Worm (Caenorhabditis elegans): ENCODE results near the gene idpb-5.

Gene idpb-5

ce11 chrV:11846969-11847368 lies 7.6 kb downstream of the idpb-5 start:
- TF ChIP-seq alr-1 (tag; optimal IDR thresholded peaks at IDR 0.05) = no peak
- TF ChIP-seq nhr-10 (tag; optimal IDR thresholded peaks at IDR 0.05) = no peak
- TF ChIP-seq zag-1 (tag; optimal IDR thresholded peaks at IDR 0.05) = no peak
- TF ChIP-seq ztf-11 (tag; optimal IDR thresholded peaks at IDR 0.05) = no peak
- no peak for TF ChIP-seq Y55F3AM.14 (GFP tag; optimal IDR thresholded peaks at IDR 0.05)
- TF ChIP-seq ceh-16 (tag; optimal IDR thresholded peaks at IDR 0.05) = no peak
- no peak for TF ChIP-seq unc-39 (tag; optimal IDR thresholded peaks at IDR 0.05)
- TF ChIP-seq lin-13 (GFP tag; optimal IDR thresholded peaks at IDR 0.05) = no peak
- TF ChIP-seq nhr-25 (tag; optimal IDR thresholded peaks at IDR 0.05) = no peak
- no peak for TF ChIP-seq nhr-129 (tag; optimal IDR thresholded peaks at IDR 0.05)

- TF ChIP-seq Y55F3AM.14 (GFP tag; optimal IDR thresholded peaks at IDR 0.05) = no peak
- TF ChIP-seq crh-2 (tag; optimal IDR thresholded peaks at IDR 0.05) = peak; percentile 8
- peak; percentile 49 for TF ChIP-seq sma-9 (GFP tag; optimal IDR thresholded peaks at IDR 0.05)
- TF ChIP-seq sma-9 (tag; optimal IDR thresholded peaks at IDR 0.05) = no peak
- TF ChIP-seq fos-1 (tag; optimal IDR thresholded peaks at IDR 0.05) = peak; percentile 57
These were observed 10.1 kb downstream of the idpb-5 start for ce11 chrV:11849408-11849807.

DNA sequence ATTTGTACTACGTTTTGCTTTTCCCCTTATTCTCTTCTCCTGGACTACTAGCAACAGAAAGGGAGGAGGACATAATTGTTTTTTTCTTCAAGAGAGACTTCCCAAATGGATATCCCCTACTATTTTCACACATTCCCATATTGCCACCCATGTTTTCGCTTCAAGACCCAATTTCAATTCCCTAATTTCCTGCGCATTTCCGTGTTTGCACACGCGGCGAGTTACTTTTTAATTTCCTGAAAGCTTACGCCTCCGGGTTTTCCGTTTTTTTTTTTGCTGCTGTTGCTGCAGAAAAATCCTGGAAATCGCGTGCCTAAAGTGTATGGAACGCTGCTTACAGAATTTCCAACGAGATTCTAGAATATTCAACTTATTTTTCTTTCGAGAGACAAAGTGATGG lies 13.0 kb downstream of the idpb-5 start:
- TF ChIP-seq R02D3.7 (tag; optimal IDR thresholded peaks at IDR 0.05) = no peak
- TF ChIP-seq nhr-129 (tag; optimal IDR thresholded peaks at IDR 0.05) = no peak
- no peak for TF ChIP-seq mab-5 (tag; optimal IDR thresholded peaks at IDR 0.05)
- TF ChIP-seq unc-55 (GFP tag; optimal IDR thresholded peaks at IDR 0.05) = peak; percentile 21
- TF ChIP-seq nhr-77 (tag; optimal IDR thresholded peaks at IDR 0.05) = no peak

DNA sequence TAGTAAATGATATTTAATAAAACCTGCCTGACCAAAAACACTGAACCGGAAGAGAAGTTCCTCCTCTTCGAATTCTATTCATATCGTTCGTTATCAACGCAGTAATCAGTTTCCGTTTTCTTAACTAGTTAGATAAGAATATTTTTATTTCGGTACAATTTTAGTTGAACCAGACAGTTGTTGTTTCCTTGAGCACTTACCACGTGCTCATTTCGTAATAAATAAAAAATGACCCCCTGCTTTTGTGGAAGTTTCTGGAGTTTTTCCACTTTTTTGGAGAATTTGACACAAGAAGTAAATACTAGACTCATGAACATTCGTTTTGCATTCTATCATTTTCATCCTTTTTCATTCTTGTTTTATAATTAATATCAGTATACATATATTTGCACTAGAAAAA lies 14.4 kb downstream of the idpb-5 start:
- no peak for TF ChIP-seq blmp-1 (tag; optimal IDR thresholded peaks at IDR 0.05; ENCODE audit: insufficient read depth)
- TF ChIP-seq unc-55 (GFP tag; optimal IDR thresholded peaks at IDR 0.05) = peak; percentile 25

DNA sequence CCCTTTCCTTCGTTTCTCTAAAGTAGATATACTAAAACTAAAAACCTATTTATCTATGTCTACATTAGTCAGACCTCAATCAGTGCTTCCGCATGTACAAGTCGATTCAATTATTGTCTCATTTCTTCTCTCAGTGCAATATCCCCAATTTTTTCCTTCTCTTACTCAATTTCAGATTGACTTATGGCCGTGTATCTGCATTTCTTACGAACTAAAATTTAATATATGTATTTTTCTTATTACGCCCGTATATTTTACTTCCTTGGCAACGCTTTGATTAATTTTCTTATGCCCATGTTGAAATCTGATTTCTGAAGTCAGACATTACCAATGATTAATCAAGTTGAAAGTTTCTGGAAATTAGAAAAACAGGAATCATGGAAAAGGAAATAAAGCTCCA lies 15.6 kb downstream of the idpb-5 start:
- TF ChIP-seq nhr-25 (tag; optimal IDR thresholded peaks at IDR 0.05) = no peak
- no peak for TF ChIP-seq lin-11 (tag; optimal IDR thresholded peaks at IDR 0.05)
- TF ChIP-seq ama-1 (optimal IDR thresholded peaks at IDR 0.05) = no peak
- TF ChIP-seq aly-2 (tag; optimal IDR thresholded peaks at IDR 0.05) = no peak
- no peak for TF ChIP-seq ztf-4 (tag; optimal IDR thresholded peaks at IDR 0.05)
- TF ChIP-seq zag-1 (tag; optimal IDR thresholded peaks at IDR 0.05) = no peak
- peak in 1 of 2 experiments; percentile 50 for TF ChIP-seq lsy-2 (tag; optimal IDR thresholded peaks at IDR 0.05)
- TF ChIP-seq sma-9 (GFP tag; optimal IDR thresholded peaks at IDR 0.05) = no peak
- TF ChIP-seq sma-9 (tag; optimal IDR thresholded peaks at IDR 0.05) = no peak
- no peak for TF ChIP-seq fos-1 (tag; optimal IDR thresholded peaks at IDR 0.05)
- no peak for TF ChIP-seq blmp-1 (tag; optimal IDR thresholded peaks at IDR 0.05; ENCODE audit: insufficient read depth)
- TF ChIP-seq C34F6.9 (tag; optimal IDR thresholded peaks at IDR 0.05) = no peak
- TF ChIP-seq crh-2 (tag; optimal IDR thresholded peaks at IDR 0.05) = no peak
- TF ChIP-seq nhr-77 (tag; optimal IDR thresholded peaks at IDR 0.05) = no peak
- no peak for TF ChIP-seq elt-3 (tag; optimal IDR thresholded peaks at IDR 0.05)
- TF ChIP-seq snpc-4 (tag; optimal IDR thresholded peaks at IDR 0.05) = no peak
- TF ChIP-seq nhr-129 (tag; optimal IDR thresholded peaks at IDR 0.05) = no peak
- TF ChIP-seq lin-39 (tag; optimal IDR thresholded peaks at IDR 0.05) = no peak
- no peak for TF ChIP-seq nhr-12 (tag; optimal IDR thresholded peaks at IDR 0.05)
- TF ChIP-seq dmd-4 (tag; optimal IDR thresholded peaks at IDR 0.05) = peak; percentile 15
- TF ChIP-seq nhr-6 (tag; optimal IDR thresholded peaks at IDR 0.05) = no peak
- TF ChIP-seq sem-4 (tag; optimal IDR thresholded peaks at IDR 0.05) = no peak
- TF ChIP-seq Y55F3AM.14 (GFP tag; optimal IDR thresholded peaks at IDR 0.05) = no peak
- no peak for TF ChIP-seq sma-3 (GFP tag; optimal IDR thresholded peaks at IDR 0.05)
- peak; percentile 50 for TF ChIP-seq nhr-21 (tag; optimal IDR thresholded peaks at IDR 0.05)
- no peak for TF ChIP-seq R02D3.7 (tag; optimal IDR thresholded peaks at IDR 0.05)

DNA sequence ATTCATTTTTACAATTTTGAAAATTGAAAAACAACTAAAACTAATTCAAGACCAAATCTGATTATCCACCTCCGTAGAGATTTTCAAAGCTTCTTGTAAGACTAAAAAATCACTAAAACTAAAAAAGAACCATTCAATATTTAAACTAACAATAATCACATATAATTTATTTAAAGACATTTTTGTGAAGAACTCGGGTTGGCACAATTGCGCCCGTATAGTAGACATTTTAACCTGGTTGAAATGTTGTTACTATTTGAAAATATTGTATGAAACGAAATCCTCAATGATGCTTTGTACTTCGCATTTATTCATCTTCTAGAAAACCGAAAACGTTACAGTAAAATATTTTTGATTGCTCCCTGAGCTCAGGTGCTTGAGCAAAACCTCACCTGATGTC lies 16.7 kb downstream of the idpb-5 start:
- no peak for TF ChIP-seq unc-39 (tag; optimal IDR thresholded peaks at IDR 0.05)
- no peak for TF ChIP-seq F13H6.1 (tag; optimal IDR thresholded peaks at IDR 0.05)
- TF ChIP-seq unc-62 (GFP tag; optimal IDR thresholded peaks at IDR 0.05) = no peak
- TF ChIP-seq R02D3.7 (tag; optimal IDR thresholded peaks at IDR 0.05) = no peak
- no peak for TF ChIP-seq mbf-1 (tag; optimal IDR thresholded peaks at IDR 0.05)
- no peak for TF ChIP-seq snpc-4 (tag; optimal IDR thresholded peaks at IDR 0.05)
- no peak for TF ChIP-seq nhr-237 (tag; optimal IDR thresholded peaks at IDR 0.05)
- no peak for TF ChIP-seq ceh-82 (tag; optimal IDR thresholded peaks at IDR 0.05)
- no peak for TF ChIP-seq ztf-4 (tag; optimal IDR thresholded peaks at IDR 0.05)
- no peak for TF ChIP-seq lsy-2 (tag; optimal IDR thresholded peaks at IDR 0.05)
